Worm (Caenorhabditis elegans) whole organism, young adult: ENCODE measurements around the gene chdh-1.

ENCODE experiments used
- B0336.3 ChIP-seq: fragments of 200-800 bp; sonication (Bioruptor generic); IDR thresholded peaks from 2 replicates; pipeline ENCODE4 v1.3.6; 2022; ENCODE audit warnings: missing genetic modification characterization, missing compliant biosample characterization
- F33H1.4 ChIP-seq: fragments of 200-800 bp; sonication (Bioruptor generic); IDR thresholded peaks from 2 replicates; pipeline ENCODE4 v1.3.6; 2022; ENCODE audit warnings: missing genetic modification reagents, missing genetic modification characterization, missing compliant biosample characterization
- F37B4.10 ChIP-seq: fragments of 200-800 bp; sonication (Bioruptor generic); IDR thresholded peaks from 2 replicates; pipeline ENCODE4 v1.3.6; 2022; ENCODE audit warnings: missing genetic modification characterization, missing compliant biosample characterization
- F52B5.7 ChIP-seq: sonication (generic microtip); optimal IDR thresholded peaks from 2 replicates; lab custom pipeline; 2016; ENCODE audit warnings: mild to moderate bottlenecking, missing genetic modification characterization, missing compliant biosample characterization
- F55B11.4 ChIP-seq: sonication (generic microtip); optimal IDR thresholded peaks from 2 replicates; lab custom pipeline; 2016; ENCODE audit warnings: missing compliant biosample characterization, missing genetic modification characterization, borderline replicate concordance; ENCODE audit not compliant: insufficient read depth
- K12H6.12 ChIP-seq: fragments of 200-800 bp; sonication (Bioruptor generic); optimal IDR thresholded peaks from 2 replicates; lab custom pipeline; 2018; ENCODE audit warnings: mild to moderate bottlenecking, missing genetic modification characterization, missing compliant biosample characterization
- T07F8.4 ChIP-seq: sonication (generic microtip); optimal IDR thresholded peaks from 2 replicates; lab custom pipeline; 2016; ENCODE audit warnings: mild to moderate bottlenecking, missing genetic modification characterization, moderate library complexity, missing compliant biosample characterization
- Y53F4B.3 ChIP-seq: fragments of 200-800 bp; sonication (Bioruptor generic); IDR thresholded peaks from 2 replicates; pipeline ENCODE4 v1.3.6; 2022; ENCODE audit warnings: missing genetic modification reagents, missing genetic modification characterization, missing compliant biosample characterization
- Y53G8AR.9 ChIP-seq: fragments of 200-800 bp; sonication (Bioruptor generic); conservative IDR thresholded peaks from 2 replicates; pipeline ENCODE4 v1.3.6; 2022; ENCODE audit warnings: missing genetic modification reagents, missing genetic modification characterization, missing compliant biosample characterization
- Y67H2A.10 ChIP-seq: fragments of 200-800 bp; sonication (Bioruptor generic); conservative IDR thresholded peaks from 2 replicates; pipeline ENCODE4 v1.3.6; 2022; ENCODE audit warnings: missing genetic modification reagents, missing genetic modification characterization, missing compliant biosample characterization
- aptf-2 ChIP-seq: fragments of 200-800 bp; sonication (Bioruptor generic); conservative IDR thresholded peaks from 2 replicates; pipeline ENCODE4 v1.3.6; 2022; ENCODE audit warnings: missing genetic modification reagents, missing genetic modification characterization, missing compliant biosample characterization
- atf-7 ChIP-seq: sonication (generic microtip); optimal IDR thresholded peaks from 2 replicates; lab custom pipeline; 2017; ENCODE audit warnings: mild to moderate bottlenecking, missing genetic modification characterization, missing compliant biosample characterization
- bed-2 ChIP-seq: fragments of 200-800 bp; sonication (Bioruptor generic); IDR thresholded peaks from 2 replicates; pipeline ENCODE4 v1.3.6; 2022; ENCODE audit warnings: missing genetic modification reagents, missing genetic modification characterization, missing compliant biosample characterization
- ceh-100 ChIP-seq: fragments of 200-800 bp; sonication (Bioruptor generic); IDR thresholded peaks from 2 replicates; pipeline ENCODE4 v1.3.6; 2022; ENCODE audit warnings: missing genetic modification reagents, missing genetic modification characterization, missing compliant biosample characterization
- ceh-91 ChIP-seq: fragments of 200-800 bp; sonication (Bioruptor generic); IDR thresholded peaks from 2 replicates; pipeline ENCODE4 v1.3.6; 2022; ENCODE audit warnings: missing genetic modification reagents, missing genetic modification characterization, missing compliant biosample characterization
- dpff-1 ChIP-seq: sonication (generic microtip); optimal IDR thresholded peaks from 2 replicates; lab custom pipeline; 2017; ENCODE audit warnings: mild to moderate bottlenecking, missing genetic modification characterization, missing compliant biosample characterization
- efl-1 ChIP-seq: fragments of 150-350 bp; optimal IDR thresholded peaks from 2 replicates; lab custom pipeline; 2014; ENCODE audit warnings: missing biosample characterization, missing genetic modification reagents, missing genetic modification characterization
- egl-44 ChIP-seq: fragments of 200-800 bp; sonication (Bioruptor generic); IDR thresholded peaks from 2 replicates; pipeline ENCODE4 v1.3.6; 2022; ENCODE audit warnings: missing genetic modification reagents, missing genetic modification characterization, missing compliant biosample characterization
- ekl-4 ChIP-seq: fragments of 200-800 bp; sonication (Bioruptor generic); IDR thresholded peaks from 2 replicates; pipeline ENCODE4 v1.3.6; 2022; ENCODE audit warnings: missing genetic modification reagents, missing genetic modification characterization, missing compliant biosample characterization
- ets-4 ChIP-seq: fragments of 200-800 bp; sonication (Bioruptor generic); optimal IDR thresholded peaks from 2 replicates; lab custom pipeline; 2018; ENCODE audit warnings: mild to moderate bottlenecking, missing genetic modification characterization, missing compliant biosample characterization
- fkh-3 ChIP-seq: sonication (generic microtip); optimal IDR thresholded peaks from 2 replicates; lab custom pipeline; 2016; ENCODE audit warnings: mild to moderate bottlenecking, missing genetic modification characterization, missing compliant biosample characterization
- gei-17 ChIP-seq: fragments of 200-800 bp; sonication (Bioruptor generic); optimal IDR thresholded peaks from 2 replicates; lab custom pipeline; 2018; ENCODE audit warnings: mild to moderate bottlenecking, missing genetic modification characterization, missing compliant biosample characterization
- hsf-1 ChIP-seq: fragments of 200-800 bp; sonication (Bioruptor generic); IDR thresholded peaks from 2 replicates; pipeline ENCODE4 v1.3.6; 2022; ENCODE audit warnings: missing genetic modification reagents, missing genetic modification characterization, missing compliant biosample characterization
- lag-1 ChIP-seq: fragments of 200-800 bp; sonication (Bioruptor generic); IDR thresholded peaks from 2 replicates; pipeline ENCODE4 v1.3.6; 2022; ENCODE audit warnings: missing genetic modification reagents, missing genetic modification characterization, missing compliant biosample characterization
- let-526 ChIP-seq: fragments of 200-800 bp; sonication (Bioruptor generic); IDR thresholded peaks from 2 replicates; pipeline ENCODE4 v1.3.6; 2022; ENCODE audit warnings: missing genetic modification reagents, missing genetic modification characterization, missing compliant biosample characterization
- lin-26 ChIP-seq: fragments of 200-800 bp; sonication (Bioruptor generic); IDR thresholded peaks from 2 replicates; pipeline ENCODE4 v1.3.6; 2022; ENCODE audit warnings: missing genetic modification reagents, missing genetic modification characterization, missing compliant biosample characterization
- lin-35 ChIP-seq, 3 experiments: fragments of 150-350 bp in 2 of 3; sonication (generic microtip) in 1 of 3; optimal IDR thresholded peaks; 2 replicates each; lab custom pipeline; 2014 to 2018; ENCODE audit warnings: missing biosample characterization in 3 of 3, missing genetic modification characterization in 3 of 3, missing genetic modification reagents in 3 of 3
- lin-54 ChIP-seq: fragments of 200-800 bp; sonication (Bioruptor generic); optimal IDR thresholded peaks from 2 replicates; lab custom pipeline; 2018; ENCODE audit warnings: mild to moderate bottlenecking, missing genetic modification characterization, missing compliant biosample characterization
- lir-1 ChIP-seq: fragments of 200-800 bp; sonication (Bioruptor generic); conservative IDR thresholded peaks from 2 replicates; pipeline ENCODE4 v1.3.6; 2022; ENCODE audit warnings: missing genetic modification reagents, missing genetic modification characterization, missing compliant biosample characterization
- lsl-1 ChIP-seq: fragments of 200-800 bp; sonication (Bioruptor generic); optimal IDR thresholded peaks from 2 replicates; lab custom pipeline; 2018; ENCODE audit warnings: mild to moderate bottlenecking, missing genetic modification characterization, moderate library complexity, missing compliant biosample characterization
- madf-10 ChIP-seq: sonication (generic microtip); optimal IDR thresholded peaks from 2 replicates; lab custom pipeline; 2016; ENCODE audit warnings: mild to moderate bottlenecking, missing genetic modification characterization, missing compliant biosample characterization
- madf-6 ChIP-seq: fragments of 200-800 bp; sonication (Bioruptor generic); IDR thresholded peaks from 2 replicates; pipeline ENCODE4 v1.3.6; 2022; ENCODE audit warnings: missing genetic modification reagents, missing genetic modification characterization, missing compliant biosample characterization
- nfya-2 ChIP-seq: fragments of 200-800 bp; sonication (Bioruptor generic); IDR thresholded peaks from 2 replicates; pipeline ENCODE4 v1.3.6; 2022; ENCODE audit warnings: missing genetic modification reagents, missing genetic modification characterization, missing compliant biosample characterization
- nfyb-1 ChIP-seq: fragments of 200-800 bp; sonication (Bioruptor generic); IDR thresholded peaks from 2 replicates; pipeline ENCODE4 v1.3.6; 2022; ENCODE audit warnings: missing genetic modification reagents, missing genetic modification characterization, missing compliant biosample characterization
- nhr-80 ChIP-seq: sonication (generic microtip); optimal IDR thresholded peaks from 2 replicates; lab custom pipeline; 2016; ENCODE audit warnings: missing genetic modification characterization, missing compliant biosample characterization
- nhr-90 ChIP-seq: sonication (generic microtip); optimal IDR thresholded peaks from 2 replicates; lab custom pipeline; 2016; ENCODE audit warnings: missing genotype, mild to moderate bottlenecking, missing genetic modification characterization, missing compliant biosample characterization
- rcor-1 ChIP-seq: fragments of 200-800 bp; sonication (Bioruptor generic); IDR thresholded peaks from 2 replicates; pipeline ENCODE4 v1.3.6; 2022; ENCODE audit warnings: missing genetic modification reagents, missing genetic modification characterization, missing compliant biosample characterization
- sea-2 ChIP-seq: fragments of 200-800 bp; sonication (Bioruptor generic); IDR thresholded peaks from 2 replicates; pipeline ENCODE4 v1.3.6; 2022; ENCODE audit warnings: missing genetic modification characterization, missing compliant biosample characterization
- snpc-1.3 ChIP-seq: sonication (generic microtip); optimal IDR thresholded peaks from 2 replicates; lab custom pipeline; 2017; ENCODE audit warnings: missing genetic modification characterization, mild to moderate bottlenecking, missing compliant biosample characterization, antibody characterized with exemption, moderate library complexity, missing genotype, missing genetic modification reagents; ENCODE audit not compliant: insufficient read depth
- snpc-3.4 ChIP-seq: sonication (generic microtip); optimal IDR thresholded peaks from 2 replicates; lab custom pipeline; 2017; ENCODE audit warnings: missing genetic modification characterization, mild to moderate bottlenecking, missing compliant biosample characterization, antibody characterized with exemption, moderate library complexity, missing genotype, missing genetic modification reagents
- somi-1 ChIP-seq: fragments of 200-800 bp; sonication (Bioruptor generic); optimal IDR thresholded peaks from 2 replicates; lab custom pipeline; 2018; ENCODE audit warnings: mild to moderate bottlenecking, missing genetic modification characterization, missing compliant biosample characterization
- sptf-2 ChIP-seq: fragments of 200-800 bp; sonication (Bioruptor generic); optimal IDR thresholded peaks from 2 replicates; lab custom pipeline; 2018; ENCODE audit warnings: mild to moderate bottlenecking, missing genetic modification characterization, missing compliant biosample characterization
- tbp1 ChIP-seq: fragments of 200-800 bp; sonication (Bioruptor generic); optimal IDR thresholded peaks from 2 replicates; lab custom pipeline; 2018; ENCODE audit warnings: mild to moderate bottlenecking, missing genetic modification characterization, missing compliant biosample characterization
- zim-3 ChIP-seq: sonication (generic microtip); optimal IDR thresholded peaks from 2 replicates; lab custom pipeline; 2017; ENCODE audit warnings: mild to moderate bottlenecking, missing genetic modification characterization, moderate library complexity, missing compliant biosample characterization
- ztf-18 ChIP-seq: sonication (generic microtip); optimal IDR thresholded peaks from 2 replicates; lab custom pipeline; 2016; ENCODE audit warnings: missing genotype, mild to moderate bottlenecking, missing genetic modification characterization, missing compliant biosample characterization
- ztf-22 ChIP-seq: fragments of 200-800 bp; sonication (Bioruptor generic); optimal IDR thresholded peaks from 2 replicates; lab custom pipeline; 2018; ENCODE audit warnings: mild to moderate bottlenecking, missing genetic modification characterization, moderate library complexity, missing compliant biosample characterization
- ztf-26 ChIP-seq: sonication (generic microtip); optimal IDR thresholded peaks from 2 replicates; lab custom pipeline; 2017; ENCODE audit warnings: missing genetic modification characterization, missing compliant biosample characterization
- ztf-28 ChIP-seq: fragments of 200-800 bp; sonication (Bioruptor generic); IDR thresholded peaks from 2 replicates; pipeline ENCODE4 v1.3.6; 2022; ENCODE audit warnings: missing genetic modification reagents, missing genetic modification characterization, missing compliant biosample characterization

Gene chdh-1

ce11 chrII:8740326-8740949, 41.7 kb upstream of the chdh-1 start:
- TF ChIP-seq sptf-2 (GFP tag; lab: Kevin White, UChicago) (no peak), nhr-90 (tag; lab: Kevin White, UChicago) (peak; percentile 10), ekl-4 (GFP tag; lab: Robert Waterston, UW) (no peak), Y53F4B.3 (no peak), lin-26 (GFP tag; lab: Robert Waterston, UW) (no peak), sea-2 (GFP tag; lab: Robert Waterston, UW) (no peak), madf-6 (no peak), T07F8.4 (tag; lab: Kevin White, UChicago) (no peak), hsf-1 (GFP tag; lab: Robert Waterston, UW) (no peak), ets-4 (GFP tag; lab: Kevin White, UChicago) (no peak), Y67H2A.10 (GFP tag; lab: Robert Waterston, UW) (no peak), atf-7 (peak; percentile 78), dpff-1 (no peak), ztf-28 (GFP tag; lab: Robert Waterston, UW) (no peak), nfyb-1 (peak; percentile 21; the same call in 1 of the 2 replicates), zim-3 (tag; lab: Kevin White, UChicago) (no peak), ceh-91 (no peak), lag-1 (GFP tag; lab: Robert Waterston, UW) (no peak), aptf-2 (no peak), K12H6.12 (no peak), tbp1 (GFP tag; lab: Kevin White, UChicago) (peak; percentile 14), F55B11.4 (tag; lab: Kevin White, UChicago) (no peak), lin-35 (GFP tag; optimal IDR thresholded peaks at IDR 0.05; lab: Kevin White, UChicago) (no peak), snpc-1.3 (tag; lab: Kevin White, UChicago) (no peak), somi-1 (peak; percentile 70), bed-2 (GFP tag; lab: Robert Waterston, UW) (no peak), F37B4.10 (no peak), snpc-3.4 (tag; lab: Kevin White, UChicago) (no peak), lsl-1 (GFP tag; lab: Kevin White, UChicago) (no peak), Y53G8AR.9 (GFP tag; lab: Robert Waterston, UW) (no peak), lir-1 (GFP tag; lab: Robert Waterston, UW) (no peak), egl-44 (GFP tag; lab: Robert Waterston, UW) (peak; percentile 60; the same call in 1 of the 2 replicates), fkh-3 (tag; lab: Kevin White, UChicago) (no peak), ceh-100 (GFP tag; lab: Robert Waterston, UW) (no peak), let-526 (GFP tag; lab: Robert Waterston, UW) (0 out of 2 replicates have a peak, but pooled peaks have one; percentile 21), F52B5.7 (tag; lab: Kevin White, UChicago) (no peak), ztf-22 (peak; percentile 50), ztf-26 (tag; lab: Kevin White, UChicago) (peak; percentile 73), nhr-80 (tag; lab: Kevin White, UChicago) (peak; percentile 90), lin-54 (no peak), gei-17 (GFP tag; lab: Kevin White, UChicago) (no peak), nfya-2 (GFP tag; lab: Robert Waterston, UW) (no peak), efl-1 (no peak), rcor-1 (no peak), F33H1.4 (GFP tag; lab: Robert Waterston, UW) (no peak), madf-10 (peak; percentile 5), ztf-18 (tag; lab: Kevin White, UChicago) (no peak), B0336.3 (GFP tag; lab: Robert Waterston, UW) (peak; percentile 58)
